Fruit fly (Drosophila melanogaster): ENCODE measurements around the gene CG17219.
A peak's percentile ranks its signal among the peaks of the same experiment; 100 is the strongest.

The CG17219 gene

dm6 chr2L:3003399-3003798 lies 25.7 kb upstream of the CG17219 start (continued):
- peak; percentile 21 for TF ChIP-seq CG11762 (GFP tag; optimal IDR thresholded peaks at IDR 0.05; ENCODE audit: insufficient read depth)
- TF ChIP-seq CG8632 (GFP tag; optimal IDR thresholded peaks at IDR 0.05): no peak
- TF ChIP-seq Hr4 (GFP tag; optimal IDR thresholded peaks at IDR 0.05): peak; percentile 93
- TF ChIP-seq Sox14 (GFP tag; optimal IDR thresholded peaks at IDR 0.05): peak; percentile 25
- no peak for TF ChIP-seq dsx (GFP tag; optimal IDR thresholded peaks at IDR 0.05; ENCODE audit: poor library complexity, severe bottlenecking)
- TF ChIP-seq fd85E (GFP tag; optimal IDR thresholded peaks at IDR 0.05): no peak
- TF ChIP-seq CG15336 (GFP tag; IDR thresholded peaks at IDR 0.05): peak; percentile 93

dm6 chr2L:3004601-3005000 lies 24.5 kb upstream of the CG17219 start:
- TF ChIP-seq CG32006 (GFP tag; optimal IDR thresholded peaks at IDR 0.05): peak; percentile 3
- peak; percentile 60 for TF ChIP-seq CG6808 (GFP tag; optimal IDR thresholded peaks at IDR 0.05)
- TF ChIP-seq CG6276 (GFP tag; optimal IDR thresholded peaks at IDR 0.05): no peak
- TF ChIP-seq Gug (GFP tag; IDR thresholded peaks at IDR 0.05): no peak
- no peak for TF ChIP-seq fkh (GFP tag; optimal IDR thresholded peaks at IDR 0.05)
- TF ChIP-seq CG10631 (GFP tag; optimal IDR thresholded peaks at IDR 0.05): peak; percentile 52
- peak; percentile 19 for TF ChIP-seq achi (GFP tag; optimal IDR thresholded peaks at IDR 0.05)
- no peak for TF ChIP-seq CG8632 (GFP tag; optimal IDR thresholded peaks at IDR 0.05)
- TF ChIP-seq pdm3 (GFP tag; optimal IDR thresholded peaks at IDR 0.05): peak; percentile 23
- peak; percentile 22 for TF ChIP-seq CG3032 (tag; optimal IDR thresholded peaks at IDR 0.05)
- TF ChIP-seq CG8119 (GFP tag; IDR thresholded peaks at IDR 0.05): no peak
- peak; percentile 55 for TF ChIP-seq Smox (GFP tag; optimal IDR thresholded peaks at IDR 0.05)
- TF ChIP-seq cyc (GFP tag; optimal IDR thresholded peaks at IDR 0.05): peak; percentile 49
- no peak for TF ChIP-seq Hr4 (GFP tag; optimal IDR thresholded peaks at IDR 0.05)
- TF ChIP-seq CG16779 (tag; optimal IDR thresholded peaks at IDR 0.05): no peak
- peak; percentile 37 for TF ChIP-seq fd59A (GFP tag; optimal IDR thresholded peaks at IDR 0.05)
- TF ChIP-seq CG8319 (GFP tag; optimal IDR thresholded peaks at IDR 0.05): no peak
- no peak for TF ChIP-seq Eip93F (GFP tag; optimal IDR thresholded peaks at IDR 0.05)
- peak; percentile 47 for TF ChIP-seq CG31627 (GFP tag; optimal IDR thresholded peaks at IDR 0.05)
- peak; percentile 52 for TF ChIP-seq Hr39 (GFP tag; optimal IDR thresholded peaks at IDR 0.05)
- TF ChIP-seq Sox102F (GFP tag; optimal IDR thresholded peaks at IDR 0.05): peak; percentile 51
- TF ChIP-seq CG7368 (GFP tag; optimal IDR thresholded peaks at IDR 0.05): peak; percentile 21
- peak; percentile 76 for TF ChIP-seq esn (GFP tag; optimal IDR thresholded peaks at IDR 0.05)
- TF ChIP-seq Ets96B (tag; optimal IDR thresholded peaks at IDR 0.05): peak; percentile 48
- TF ChIP-seq OdsH (GFP tag; optimal IDR thresholded peaks at IDR 0.05): peak; percentile 36
- peak; percentile 84 for TF ChIP-seq svp (GFP tag)
- TF ChIP-seq dsx (GFP tag; optimal IDR thresholded peaks at IDR 0.05; ENCODE audit: poor library complexity, severe bottlenecking): peak; percentile 41
- peak; percentile 65 for TF ChIP-seq CG3919 (GFP tag; optimal IDR thresholded peaks at IDR 0.05)
- TF ChIP-seq CG6163 (GFP tag; IDR thresholded peaks at IDR 0.05): peak; percentile 66
- peak; percentile 25 for TF ChIP-seq CG9139 (GFP tag; optimal IDR thresholded peaks at IDR 0.05)
- TF ChIP-seq lz (GFP tag; optimal IDR thresholded peaks at IDR 0.05): peak; percentile 28
- TF ChIP-seq salr (GFP tag; optimal IDR thresholded peaks at IDR 0.05): peak in 1 of 2 experiments; percentile 31
- TF ChIP-seq CG34406 (GFP tag; optimal IDR thresholded peaks at IDR 0.05): peak; percentile 58
- peak; percentile 27 to 38 for TF ChIP-seq ss (GFP tag; optimal IDR thresholded peaks at IDR 0.05)
- peak; percentile 22 for TF ChIP-seq CG6854 (GFP tag; optimal IDR thresholded peaks at IDR 0.05)
- TF ChIP-seq Sox15 (GFP tag; optimal IDR thresholded peaks at IDR 0.05): peak; percentile 2
- peak; percentile 11 for TF ChIP-seq CG11902 (GFP tag; optimal IDR thresholded peaks at IDR 0.05)
- TF ChIP-seq Met (GFP tag; optimal IDR thresholded peaks at IDR 0.05): peak; percentile 59
- TF ChIP-seq Blimp-1 (GFP tag; optimal IDR thresholded peaks at IDR 0.05): no peak
- peak; percentile 17 for TF ChIP-seq spab (GFP tag; optimal IDR thresholded peaks at IDR 0.05)
- TF ChIP-seq Eip78C (GFP tag): peak; percentile 83
- peak; percentile 27 for TF ChIP-seq net (GFP tag; optimal IDR thresholded peaks at IDR 0.05)
- TF ChIP-seq Sox14 (GFP tag; optimal IDR thresholded peaks at IDR 0.05): peak; percentile 19
- TF ChIP-seq CG1621 (tag; optimal IDR thresholded peaks at IDR 0.05): peak; percentile 15
- TF ChIP-seq CG6792 (GFP tag; optimal IDR thresholded peaks at IDR 0.05): peak; percentile 53
- peak; percentile 40 for TF ChIP-seq acj6 (GFP tag; optimal IDR thresholded peaks at IDR 0.05)
